Worm (Caenorhabditis elegans): ENCODE results near the gene T03D3.5.

The T03D3.5 gene

ce11 chrV:2810164-2810563, 16.5 kb downstream of the T03D3.5 start, which contains the start of gene F54E2.1:
F54E2.1 (plus strand) TSS chrV:2810398.
- TF ChIP-seq pha-4 (tag; optimal IDR thresholded peaks at IDR 0.05) = no peak
- TF ChIP-seq nhr-77 (tag; optimal IDR thresholded peaks at IDR 0.05) = no peak
- no peak for TF ChIP-seq skn-1 (tag; optimal IDR thresholded peaks at IDR 0.05)
- no peak for TF ChIP-seq hmg-11 (tag; optimal IDR thresholded peaks at IDR 0.05)
- TF ChIP-seq fos-1 (tag; optimal IDR thresholded peaks at IDR 0.05) = peak; percentile 64
- no peak for TF ChIP-seq ceh-16 (tag; optimal IDR thresholded peaks at IDR 0.05)
- peak; percentile 95 for TF ChIP-seq elt-2 (tag; optimal IDR thresholded peaks at IDR 0.05)
- TF ChIP-seq ama-1 (optimal IDR thresholded peaks at IDR 0.05) = no peak
- no peak for TF ChIP-seq ztf-4 (tag; optimal IDR thresholded peaks at IDR 0.05)
- peak; percentile 94 for TF ChIP-seq pqm-1 (tag; optimal IDR thresholded peaks at IDR 0.05)

- TF ChIP-seq eor-1 (tag; optimal IDR thresholded peaks at IDR 0.05) = no peak
Observed at ce11 chrV:2809443-2809842, 17.2 kb downstream of the T03D3.5 start.

ce11 chrV:2807760-2808159, 18.9 kb downstream of the T03D3.5 start, which contains the start of gene ketn-1:
ketn-1 (minus strand) TSS chrV:2807860.
- TF ChIP-seq lsy-12 (tag; optimal IDR thresholded peaks at IDR 0.05) (no peak), nhr-23 (tag; optimal IDR thresholded peaks at IDR 0.05) (no peak), ztf-11 (tag; optimal IDR thresholded peaks at IDR 0.05) (no peak), ztf-4 (tag; optimal IDR thresholded peaks at IDR 0.05) (no peak), snpc-4 (tag; optimal IDR thresholded peaks at IDR 0.05) (no peak), lin-39 (tag; optimal IDR thresholded peaks at IDR 0.05) (no peak), daf-12 (tag; optimal IDR thresholded peaks at IDR 0.05) (no peak), nhr-25 (tag; optimal IDR thresholded peaks at IDR 0.05) (no peak), nhr-67 (tag; optimal IDR thresholded peaks at IDR 0.05) (no peak), zag-1 (tag; optimal IDR thresholded peaks at IDR 0.05) (no peak), egl-5 (tag; optimal IDR thresholded peaks at IDR 0.05) (no peak), nhr-43 (tag; optimal IDR thresholded peaks at IDR 0.05; ENCODE audit: poor library complexity, severe bottlenecking) (no peak), R02D3.7 (tag; optimal IDR thresholded peaks at IDR 0.05) (no peak)

ce11 chrV:2803258-2803657, 23.4 kb downstream of the T03D3.5 start:
- TF ChIP-seq ama-1 (optimal IDR thresholded peaks at IDR 0.05) (no peak), unc-39 (tag; optimal IDR thresholded peaks at IDR 0.05) (no peak), nfya-1 (tag; optimal IDR thresholded peaks at IDR 0.05; ENCODE audit: insufficient read depth) (peak; percentile 54)

- TF ChIP-seq nhr-25 (tag; optimal IDR thresholded peaks at IDR 0.05) (no peak), nhr-28 (tag; optimal IDR thresholded peaks at IDR 0.05) (no peak), egl-5 (tag; optimal IDR thresholded peaks at IDR 0.05) (peak; percentile 78), pha-4 (tag; optimal IDR thresholded peaks at IDR 0.05) (peak; percentile 6), ceh-16 (tag; optimal IDR thresholded peaks at IDR 0.05) (no peak)
Observed at ce11 chrV:2801955-2802354, 24.7 kb downstream of the T03D3.5 start.

ce11 chrV:2800676-2801075, 26.0 kb downstream of the T03D3.5 start:
- TF ChIP-seq tbx-2 (tag; optimal IDR thresholded peaks at IDR 0.05) (no peak), ZK546.5 (tag; optimal IDR thresholded peaks at IDR 0.05) (no peak), daf-12 (tag; optimal IDR thresholded peaks at IDR 0.05) (no peak), elt-1 (tag; optimal IDR thresholded peaks at IDR 0.05) (no peak), ztf-4 (tag; optimal IDR thresholded peaks at IDR 0.05) (no peak), ceh-16 (tag; optimal IDR thresholded peaks at IDR 0.05) (no peak), nhr-11 (tag; optimal IDR thresholded peaks at IDR 0.05) (no peak), eor-1 (tag; optimal IDR thresholded peaks at IDR 0.05) (no peak), ama-1 (optimal IDR thresholded peaks at IDR 0.05) (no peak), egl-5 (tag; optimal IDR thresholded peaks at IDR 0.05) (no peak), nhr-28 (tag; optimal IDR thresholded peaks at IDR 0.05) (no peak), nhr-23 (tag; optimal IDR thresholded peaks at IDR 0.05) (no peak), ztf-11 (tag; optimal IDR thresholded peaks at IDR 0.05) (no peak), ceh-28 (tag; optimal IDR thresholded peaks at IDR 0.05) (no peak), nhr-67 (tag; optimal IDR thresholded peaks at IDR 0.05) (no peak), fkh-2 (tag; optimal IDR thresholded peaks at IDR 0.05) (no peak), nhr-25 (tag; optimal IDR thresholded peaks at IDR 0.05) (no peak)
